Worm (Caenorhabditis elegans): ENCODE results near the gene acs-10.

DNA sequence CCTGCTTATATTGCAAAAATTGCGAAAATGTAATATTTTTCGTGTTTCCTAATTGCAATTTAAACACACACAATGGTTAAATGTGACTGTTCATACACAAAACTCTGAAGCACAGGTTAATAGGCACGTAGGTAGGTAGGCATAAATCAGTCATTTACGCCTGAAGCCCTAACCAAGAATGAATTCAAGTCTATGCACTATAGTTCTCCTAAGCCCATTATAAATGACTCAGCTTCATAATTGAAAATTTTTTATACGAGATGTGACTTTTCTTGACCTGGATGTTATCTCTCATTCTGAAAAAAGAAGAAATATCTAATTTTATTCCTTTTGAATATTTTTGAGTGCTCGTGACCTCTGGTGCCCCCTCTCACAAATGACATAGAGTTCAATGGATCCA is 4.5 kb upstream of the acs-10 start:
- no peak for TF ChIP-seq cog-1 (tag; optimal IDR thresholded peaks at IDR 0.05)
- TF ChIP-seq med-1 (GFP tag; optimal IDR thresholded peaks at IDR 0.05; ENCODE audit: insufficient read depth) = no peak
- TF ChIP-seq ref-1 (GFP tag; conservative IDR thresholded peaks at IDR 0.05) = no peak
- no peak for TF ChIP-seq flt-1 (GFP tag; IDR thresholded peaks at IDR 0.05)
- TF ChIP-seq ztf-29 (GFP tag; IDR thresholded peaks at IDR 0.05) = no peak
- TF ChIP-seq tab-1 (GFP tag; IDR thresholded peaks at IDR 0.05) = no peak
- TF ChIP-seq T22C8.4 (GFP tag; IDR thresholded peaks at IDR 0.05) = no peak
